Worm (Caenorhabditis elegans) whole organism, L4 larva: ENCODE measurements around the gene hlh-17.

Source experiments
- daf-16 ChIP-seq, 3 experiments: sonication (generic microtip); optimal IDR thresholded peaks; 2 replicates each; lab custom pipeline; 2016 to 2017; ENCODE audit warnings: missing genetic modification characterization in 3 of 3, missing genetic modification reagents in 3 of 3, mild to moderate bottlenecking in 2 of 3, missing compliant biosample characterization in 2 of 3, missing biosample characterization in 1 of 3, moderate library complexity in 1 of 3
- dpl-1 ChIP-seq: fragments of 150-350 bp; optimal IDR thresholded peaks from 2 replicates; lab custom pipeline; 2014; ENCODE audit warnings: missing biosample characterization, missing genetic modification reagents, missing genetic modification characterization
- nhr-237 ChIP-seq: sonication (generic microtip); optimal IDR thresholded peaks from 2 replicates; lab custom pipeline; 2017; ENCODE audit warnings: missing biosample characterization, missing genetic modification characterization

- no peak for TF ChIP-seq daf-16 (GFP tag; optimal IDR thresholded peaks at IDR 0.05; lab: Kevin White, UChicago)
- no peak for TF ChIP-seq daf-16 (tag; optimal IDR thresholded peaks at IDR 0.05; lab: Kevin White, UChicago)
- no peak for TF ChIP-seq dpl-1 (GFP tag; lab: Kevin White, UChicago)
- no peak for TF ChIP-seq nhr-237
These were observed 17.7 kb upstream of the hlh-17 start for ce11 chrIV:16236827-16237226.
